Worm (Caenorhabditis elegans): ENCODE measurements around the gene hda-6.

DNA sequence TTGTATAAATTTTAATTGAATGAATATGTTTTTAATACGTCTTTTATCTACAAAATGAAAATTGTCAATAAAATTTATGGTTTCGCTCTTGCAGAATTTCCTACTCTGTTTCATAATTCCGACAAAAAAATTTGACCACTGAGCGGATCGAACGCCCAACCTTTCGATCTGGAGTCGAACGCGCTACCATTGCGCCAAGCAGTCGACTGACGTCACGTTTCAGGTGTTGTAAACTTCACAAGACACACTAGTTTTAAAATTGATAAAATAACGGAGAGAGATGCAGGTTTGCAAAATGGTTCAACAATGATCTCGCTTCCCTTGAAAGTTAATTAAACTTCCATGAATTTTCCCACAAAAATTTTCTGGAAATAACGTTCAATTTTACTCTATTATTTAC is 19.9 kb downstream of the hda-6 start:
- TF ChIP-seq dve-1 (tag; optimal IDR thresholded peaks at IDR 0.05) (no peak), sox-4 (tag; optimal IDR thresholded peaks at IDR 0.05) (no peak), tbx-2 (tag; optimal IDR thresholded peaks at IDR 0.05) (no peak)

Measured in whole organism, late embryonic.